Fruit fly (Drosophila melanogaster) whole organism, embryonic: ENCODE measurements around the gene sky.
A peak's percentile ranks its signal among the peaks of the same experiment; 100 is the strongest.

Experiments
- Bdp1 ChIP-seq: fragments of 200-800 bp; sonication (Bioruptor generic); optimal IDR thresholded peaks from 3 replicates; lab custom pipeline; 2016; ENCODE audit warnings: missing biosample characterization, missing genetic modification characterization
- CG10366 ChIP-seq: fragments of 200-800 bp; sonication (Bioruptor generic); IDR thresholded peaks from 2 replicates; pipeline ENCODE4 v1.3.6; 2022; ENCODE audit warnings: missing biosample characterization, missing genetic modification characterization
- CG10979 ChIP-seq: fragments of 200-800 bp; sonication (Bioruptor generic); optimal IDR thresholded peaks from 2 replicates; lab custom pipeline; 2018; ENCODE audit warnings: missing biosample characterization, mild to moderate bottlenecking, missing genetic modification characterization, moderate library complexity
- CG11504 ChIP-seq: fragments of 200-800 bp; sonication (Bioruptor generic); optimal IDR thresholded peaks from 3 replicates; lab custom pipeline; 2019; ENCODE audit warnings: missing biosample characterization, mild to moderate bottlenecking, missing genetic modification characterization, moderate library complexity
- CG12104 ChIP-seq: fragments of 200-800 bp; sonication (Bioruptor generic); optimal IDR thresholded peaks from 3 replicates; lab custom pipeline; 2016; ENCODE audit warnings: missing biosample characterization, missing genetic modification characterization
- CG14441 ChIP-seq: fragments of 200-800 bp; sonication (Bioruptor generic); IDR thresholded peaks from 2 replicates; pipeline ENCODE4 v1.3.6; 2022; ENCODE audit warnings: missing biosample characterization, missing genetic modification characterization
- CG14667 ChIP-seq: fragments of 200-800 bp; sonication (Bioruptor generic); IDR thresholded peaks from 2 replicates; pipeline ENCODE4 v1.3.6; 2022; ENCODE audit warnings: missing biosample characterization, missing genetic modification characterization
- CG1602 ChIP-seq: fragments of 200-800 bp; sonication (Bioruptor generic); optimal IDR thresholded peaks from 3 replicates; lab custom pipeline; 2016; ENCODE audit warnings: missing biosample characterization, missing genetic modification characterization
- CG16815 ChIP-seq: fragments of 200-800 bp; sonication (Bioruptor generic); optimal IDR thresholded peaks from 3 replicates; lab custom pipeline; 2017; ENCODE audit warnings: missing biosample characterization, mild to moderate bottlenecking, missing genetic modification characterization
- CG17361 ChIP-seq: fragments of 200-800 bp; sonication (Bioruptor generic); IDR thresholded peaks from 3 replicates; pipeline ENCODE4 v1.3.6; 2022; ENCODE audit warnings: missing biosample characterization, missing genetic modification characterization
- CG18011 ChIP-seq: fragments of 200-800 bp; sonication (Bioruptor generic); optimal IDR thresholded peaks from 2 replicates; lab custom pipeline; 2017; ENCODE audit warnings: missing biosample characterization, missing genetic modification characterization, mild to moderate bottlenecking, moderate library complexity, missing genotype
- CG2120 ChIP-seq: fragments of 200-800 bp; sonication (Bioruptor generic); optimal IDR thresholded peaks from 3 replicates; lab custom pipeline; 2016; ENCODE audit warnings: missing biosample characterization, missing genetic modification characterization
- CG2889 ChIP-seq: fragments of 200-800 bp; sonication (Bioruptor generic); IDR thresholded peaks from 3 replicates; pipeline ENCODE4 v1.3.6; 2022; ENCODE audit warnings: missing biosample characterization, missing genetic modification characterization
- CG3065 ChIP-seq: fragments of 200-800 bp; sonication (Bioruptor generic); optimal IDR thresholded peaks from 2 replicates; lab custom pipeline; 2016; ENCODE audit warnings: missing biosample characterization, missing genetic modification characterization
- CG31224 ChIP-seq: fragments of 200-800 bp; sonication (Bioruptor generic); IDR thresholded peaks from 2 replicates; pipeline ENCODE4 v1.3.6; 2022; ENCODE audit warnings: missing biosample characterization, missing genetic modification characterization
- CG33213 ChIP-seq: fragments of 200-800 bp; sonication (Bioruptor generic); optimal IDR thresholded peaks from 3 replicates; lab custom pipeline; 2016; ENCODE audit warnings: missing biosample characterization, missing genetic modification characterization
- CG34376 ChIP-seq: fragments of 200-800 bp; sonication (Bioruptor generic); optimal IDR thresholded peaks from 2 replicates; lab custom pipeline; 2018; ENCODE audit warnings: missing biosample characterization, mild to moderate bottlenecking, missing genetic modification characterization
- CG4424 ChIP-seq: fragments of 200-800 bp; sonication (Bioruptor generic); optimal IDR thresholded peaks from 3 replicates; lab custom pipeline; 2016; ENCODE audit warnings: missing biosample characterization, missing genetic modification characterization
- CG4707 ChIP-seq: fragments of 200-800 bp; sonication (Bioruptor generic); optimal IDR thresholded peaks from 2 replicates; lab custom pipeline; 2018; ENCODE audit warnings: missing biosample characterization, mild to moderate bottlenecking, missing genetic modification characterization, moderate library complexity
- CG4854 ChIP-seq: fragments of 200-800 bp; sonication (Bioruptor generic); optimal IDR thresholded peaks from 2 replicates; lab custom pipeline; 2016; ENCODE audit warnings: missing biosample characterization, missing genetic modification characterization, inconsistent platforms
- CG7745 ChIP-seq: fragments of 200-800 bp; sonication (Bioruptor generic); optimal IDR thresholded peaks from 2 replicates; lab custom pipeline; 2018; ENCODE audit warnings: missing biosample characterization, mild to moderate bottlenecking, missing genetic modification characterization, moderate library complexity
- CG8944 ChIP-seq: fragments of 200-800 bp; sonication (Bioruptor generic); optimal IDR thresholded peaks from 3 replicates; lab custom pipeline; 2016; ENCODE audit warnings: missing biosample characterization, missing genetic modification characterization
- Gug ChIP-seq: fragments of 200-800 bp; sonication (Bioruptor generic); IDR thresholded peaks from 4 replicates; pipeline ENCODE4 v1.3.6; 2022; ENCODE audit warnings: missing biosample characterization, missing genetic modification characterization
- Hr78 ChIP-seq, 2 experiments: fragments of 200-800 bp in 1 of 2; fragments of >200 bp in 1 of 2; sonication (Bioruptor generic) in 1 of 2; optimal IDR thresholded peaks; 2 replicates each; lab custom pipeline; 2017 to 2019; ENCODE audit warnings: missing biosample characterization in 2 of 2, missing genetic modification characterization in 2 of 2, mild to moderate bottlenecking in 1 of 2, moderate library complexity in 1 of 2
- Mes4 ChIP-seq: fragments of 200-800 bp; sonication (Bioruptor generic); optimal IDR thresholded peaks from 2 replicates; lab custom pipeline; 2016; ENCODE audit warnings: missing biosample characterization, missing genetic modification characterization
- NFAT ChIP-seq: fragments of 200-800 bp; sonication (Bioruptor generic); IDR thresholded peaks from 2 replicates; pipeline ENCODE4 v1.3.6; 2022; ENCODE audit warnings: missing biosample characterization, missing genetic modification characterization
- Poxn ChIP-seq: fragments of 200-800 bp; sonication (Bioruptor generic); IDR thresholded peaks from 2 replicates; pipeline ENCODE4 v1.3.6; 2022; ENCODE audit warnings: missing biosample characterization, missing genetic modification characterization
- Sry-δ ChIP-seq: fragments of 200-800 bp; sonication (Bioruptor generic); optimal IDR thresholded peaks from 2 replicates; lab custom pipeline; 2016; ENCODE audit warnings: missing biosample characterization, missing genetic modification characterization
- caup ChIP-seq: fragments of 200-800 bp; sonication (Bioruptor generic); optimal IDR thresholded peaks from 3 replicates; lab custom pipeline; 2017; ENCODE audit warnings: missing biosample characterization, mild to moderate bottlenecking, missing genetic modification characterization, moderate library complexity; ENCODE audit not compliant: severe bottlenecking
- cg ChIP-seq: fragments of 200-800 bp; sonication (Bioruptor generic); optimal IDR thresholded peaks from 3 replicates; lab custom pipeline; 2019; ENCODE audit warnings: missing biosample characterization, mild to moderate bottlenecking, missing genetic modification characterization, moderate library complexity
- fd64A ChIP-seq: fragments of 200-800 bp; sonication (Bioruptor generic); optimal IDR thresholded peaks from 3 replicates; lab custom pipeline; 2018; ENCODE audit warnings: missing biosample characterization, mild to moderate bottlenecking, missing genetic modification characterization
- gcm ChIP-seq: fragments of 200-800 bp; sonication (Bioruptor generic); optimal IDR thresholded peaks from 2 replicates; lab custom pipeline; 2019; ENCODE audit warnings: missing biosample characterization, mild to moderate bottlenecking, missing genetic modification characterization, moderate library complexity
- gsb ChIP-seq: fragments of 200-800 bp; sonication (Bioruptor generic); IDR thresholded peaks from 2 replicates; pipeline ENCODE4 v1.3.6; 2022; ENCODE audit warnings: missing biosample characterization, missing genetic modification characterization
- hth ChIP-seq: fragments of >200 bp; optimal IDR thresholded peaks from 2 replicates; lab custom pipeline; 2017; ENCODE audit warnings: inconsistent platforms
- inv ChIP-seq: fragments of 200-800 bp; sonication (Bioruptor generic); IDR thresholded peaks from 2 replicates; pipeline ENCODE4 v1.3.6; 2022; ENCODE audit warnings: missing biosample characterization, missing genetic modification characterization; ENCODE audit not compliant: partially characterized antibody
- jumu ChIP-seq: fragments of 200-800 bp; sonication (Bioruptor generic); optimal IDR thresholded peaks from 3 replicates; lab custom pipeline; 2016; ENCODE audit warnings: missing biosample characterization, missing genetic modification characterization
- kah ChIP-seq: fragments of 200-800 bp; sonication (Bioruptor generic); optimal IDR thresholded peaks from 2 replicates; lab custom pipeline; 2018; ENCODE audit warnings: missing biosample characterization, mild to moderate bottlenecking, missing genetic modification characterization
- nerfin-1 ChIP-seq: fragments of 200-800 bp; sonication (Bioruptor generic); optimal IDR thresholded peaks from 3 replicates; lab custom pipeline; 2019; ENCODE audit warnings: missing biosample characterization, mild to moderate bottlenecking, missing genetic modification characterization, moderate library complexity
- nmo ChIP-seq: fragments of 200-800 bp; sonication (Bioruptor generic); optimal IDR thresholded peaks from 2 replicates; lab custom pipeline; 2018; ENCODE audit warnings: missing biosample characterization, mild to moderate bottlenecking, missing genetic modification characterization, moderate library complexity
- oc ChIP-seq: fragments of 200-800 bp; sonication (Bioruptor generic); optimal IDR thresholded peaks from 2 replicates; lab custom pipeline; 2018; ENCODE audit warnings: missing biosample characterization, mild to moderate bottlenecking, missing genetic modification characterization, moderate library complexity
- pan ChIP-seq, 4 experiments: fragments of >200 bp in 3 of 4; fragments of 200-800 bp in 1 of 4; sonication (Bioruptor generic) in 1 of 4; optimal IDR thresholded peaks in 3 of 4; IDR thresholded peaks in 1 of 4; 2 replicates each; pipeline versions ENCODE4 v1.3.6 to Lab custom; 2017 to 2022; ENCODE audit warnings: missing biosample characterization in 2 of 4, missing genetic modification characterization in 2 of 4, mixed read lengths in 1 of 4
- pb ChIP-seq: fragments of 200-800 bp; sonication (Bioruptor generic); optimal IDR thresholded peaks from 3 replicates; lab custom pipeline; 2016; ENCODE audit warnings: missing biosample characterization, missing genetic modification characterization
- salm ChIP-seq: fragments of 200-800 bp; sonication (Bioruptor generic); optimal IDR thresholded peaks from 2 replicates; lab custom pipeline; 2018; ENCODE audit warnings: missing biosample characterization, mild to moderate bottlenecking, missing genetic modification characterization
- schlank ChIP-seq: fragments of 200-800 bp; sonication (Bioruptor generic); optimal IDR thresholded peaks from 2 replicates; lab custom pipeline; 2018; ENCODE audit warnings: missing biosample characterization, mild to moderate bottlenecking, missing genetic modification characterization
- seq ChIP-seq: fragments of 200-800 bp; sonication (Bioruptor generic); IDR thresholded peaks from 2 replicates; pipeline ENCODE4 v1.3.6; 2022; ENCODE audit warnings: missing biosample characterization, missing genetic modification characterization
- ssp ChIP-seq: fragments of 200-800 bp; sonication (Bioruptor generic); IDR thresholded peaks from 2 replicates; pipeline ENCODE4 v1.3.6; 2022; ENCODE audit warnings: missing biosample characterization, missing genetic modification characterization
- tna ChIP-seq: fragments of 200-800 bp; sonication (Bioruptor generic); IDR thresholded peaks from 2 replicates; pipeline ENCODE4 v1.3.6; 2022; ENCODE audit warnings: missing biosample characterization, missing genetic modification characterization; ENCODE audit not compliant: partially characterized antibody
- unpg ChIP-seq: fragments of 200-800 bp; sonication (Bioruptor generic); optimal IDR thresholded peaks from 3 replicates; lab custom pipeline; 2018; ENCODE audit warnings: missing biosample characterization, mild to moderate bottlenecking, missing genetic modification characterization, moderate library complexity
- vvl ChIP-seq: fragments of 200-800 bp; sonication (Bioruptor generic); IDR thresholded peaks from 2 replicates; pipeline ENCODE4 v1.3.6; 2022; ENCODE audit warnings: missing biosample characterization, missing genetic modification characterization

The sky gene

DNA sequence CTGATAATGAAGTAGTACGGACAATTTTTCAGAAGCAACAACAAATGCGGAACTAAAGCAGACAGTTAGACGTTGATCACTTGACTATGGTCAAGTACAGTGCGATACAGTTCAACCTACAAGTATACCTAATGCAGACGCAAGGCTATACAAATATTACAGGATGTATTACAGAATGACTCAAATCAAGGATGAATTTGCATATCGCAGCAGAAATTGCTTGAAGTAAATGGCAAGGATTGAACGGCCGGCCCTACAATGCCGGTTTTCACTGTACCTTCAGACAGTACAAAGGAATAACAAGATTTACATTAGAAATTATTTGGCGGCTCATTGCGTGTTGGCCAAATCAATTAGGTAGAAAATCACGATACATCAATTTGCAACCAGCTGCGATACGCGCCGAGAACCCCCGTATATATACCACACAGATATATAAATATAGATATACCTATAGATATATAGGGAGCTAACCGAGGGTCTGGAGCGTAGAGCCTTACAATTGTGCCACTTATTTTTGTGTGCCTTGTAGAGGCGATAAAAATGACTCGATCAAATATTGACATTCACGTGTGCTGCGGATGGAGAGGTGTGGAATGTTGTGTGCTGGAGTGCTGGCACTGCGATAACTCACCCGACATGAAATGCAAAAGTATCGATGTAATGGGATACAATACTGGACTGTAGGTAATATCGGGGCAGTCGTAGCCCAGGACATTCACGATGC, 37.2 kb downstream of the sky start (continued):
- TF ChIP-seq hth (lab: Kevin White, UChicago) (no peak), CG2120 (GFP tag; lab: Kevin White, UChicago) (peak; percentile 87), kah (GFP tag; lab: Kevin White, UChicago) (no peak), pb (GFP tag; lab: Kevin White, UChicago) (no peak), CG16815 (GFP tag; lab: Kevin White, UChicago) (peak; percentile 25), CG34376 (GFP tag; lab: Kevin White, UChicago) (no peak), CG2889 (GFP tag; lab: Robert Waterston, UW) (no peak), ssp (GFP tag; lab: Robert Waterston, UW) (no peak), Hr78 (GFP tag; optimal IDR thresholded peaks at IDR 0.05; lab: Kevin White, UChicago) (no peak), CG17361 (GFP tag; lab: Robert Waterston, UW) (peak; percentile 46; the same call in 2 of the 3 replicates), CG10366 (GFP tag; lab: Robert Waterston, UW) (peak; percentile 55), gsb (GFP tag; lab: Robert Waterston, UW) (no peak), oc (no peak), unpg (GFP tag; lab: Kevin White, UChicago) (no peak), nerfin-1 (tag; lab: Kevin White, UChicago) (no peak), salm (tag; lab: Kevin White, UChicago) (no peak), CG33213 (GFP tag; lab: Kevin White, UChicago) (peak; percentile 2), CG10979 (tag; lab: Kevin White, UChicago) (peak; percentile 6), CG1602 (no peak), CG4854 (GFP tag; lab: Kevin White, UChicago) (no peak), gcm (GFP tag; lab: Kevin White, UChicago) (no peak), nmo (GFP tag; lab: Kevin White, UChicago) (no peak), tna (GFP tag; lab: Robert Waterston, UW) (no peak), NFAT (GFP tag; lab: Robert Waterston, UW) (peak; percentile 45; the same call in 1 of the 2 replicates), pan (optimal IDR thresholded peaks at IDR 0.05; lab: Kevin White, UChicago) (no peak), pan (GFP tag; optimal IDR thresholded peaks at IDR 0.05 in 1 of 2, IDR thresholded peaks at IDR 0.05 in 1 of 2) (peak in 1 of 2 experiments; percentile 47), inv (GFP tag; lab: Robert Waterston, UW) (no peak), jumu (peak; percentile 55), Bdp1 (GFP tag; lab: Kevin White, UChicago) (no peak), fd64A (no peak), CG4707 (GFP tag; lab: Kevin White, UChicago) (no peak), CG4424 (peak; percentile 37), CG12104 (GFP tag; lab: Kevin White, UChicago) (no peak), CG14441 (GFP tag; lab: Robert Waterston, UW) (0 out of 2 replicates have a peak, but pooled peaks have one; percentile 55), vvl (GFP tag; lab: Robert Waterston, UW) (peak; percentile 66), Poxn (GFP tag; lab: Robert Waterston, UW) (peak; percentile 54; the same call in 1 of the 2 replicates), CG31224 (peak; percentile 59), CG18011 (no peak), CG8944 (peak; percentile 40), Sry-δ (GFP tag; lab: Kevin White, UChicago) (peak; percentile 20), Mes4 (GFP tag; lab: Kevin White, UChicago) (no peak), CG11504 (tag; lab: Kevin White, UChicago) (no peak), seq (0 out of 2 replicates have a peak, but pooled peaks have one; percentile 32), cg (GFP tag; lab: Kevin White, UChicago) (no peak), Gug (GFP tag; lab: Robert Waterston, UW) (peak; percentile 78; the same call in 3 of the 4 replicates), CG14667 (GFP tag; lab: Robert Waterston, UW) (no peak), CG7745 (tag; lab: Kevin White, UChicago) (no peak), schlank (tag; lab: Kevin White, UChicago) (peak; percentile 60), caup (peak; percentile 46), CG3065 (GFP tag; lab: Kevin White, UChicago) (no peak)
